Worm (Caenorhabditis elegans) whole organism, midembryonic: Measurements from ENCODE around the gene D1086.8.
"Not testable (repeated sequence)": the region's sequence is repeated elsewhere in the genome, so short reads cannot be mapped to it uniquely, and the experiment has no call there.

Experiments used
- T22C8.4 ChIP-seq: fragments of 200-800 bp; sonication (Bioruptor generic); IDR thresholded peaks from 2 replicates; pipeline ENCODE4 v1.3.6; 2022; ENCODE audit warnings: missing genetic modification characterization, missing compliant biosample characterization
- cog-1 ChIP-seq: sonication (generic microtip); optimal IDR thresholded peaks from 2 replicates; lab custom pipeline; 2016; ENCODE audit warnings: missing genetic modification characterization, missing compliant biosample characterization
- flt-1 ChIP-seq: fragments of 200-800 bp; sonication (Bioruptor generic); IDR thresholded peaks from 2 replicates; pipeline ENCODE4 v1.3.6; 2022; ENCODE audit warnings: missing genetic modification characterization, missing compliant biosample characterization
- klf-2 ChIP-seq: fragments of 200-800 bp; sonication (Bioruptor generic); conservative IDR thresholded peaks from 2 replicates; pipeline ENCODE4 v1.3.6; 2022; ENCODE audit warnings: missing genetic modification reagents, missing genetic modification characterization, missing compliant biosample characterization
- med-1 ChIP-seq: sonication (generic microtip); optimal IDR thresholded peaks from 2 replicates; lab custom pipeline; 2017; ENCODE audit warnings: missing genetic modification characterization, mild to moderate bottlenecking, missing compliant biosample characterization, antibody characterized with exemption, missing genetic modification reagents; ENCODE audit not compliant: insufficient read depth
- ref-1 ChIP-seq: fragments of 200-800 bp; sonication (Bioruptor generic); conservative IDR thresholded peaks from 2 replicates; pipeline ENCODE4 v1.3.6; 2022; ENCODE audit warnings: missing genetic modification reagents, missing genetic modification characterization, missing compliant biosample characterization
- tab-1 ChIP-seq: fragments of 200-800 bp; sonication (Bioruptor generic); IDR thresholded peaks from 2 replicates; pipeline ENCODE4 v1.3.6; 2022; ENCODE audit warnings: missing genetic modification characterization, missing compliant biosample characterization
- ztf-23 ChIP-seq: fragments of 200-800 bp; sonication (Bioruptor generic); IDR thresholded peaks from 2 replicates; pipeline ENCODE4 v1.3.6; 2022; ENCODE audit warnings: missing genetic modification reagents, missing genetic modification characterization, missing compliant biosample characterization
- ztf-29 ChIP-seq: fragments of 200-800 bp; sonication (Bioruptor generic); IDR thresholded peaks from 2 replicates; pipeline ENCODE4 v1.3.6; 2022; ENCODE audit warnings: missing genetic modification reagents, missing genetic modification characterization, missing compliant biosample characterization

D1086.8 gene

ce11 chrV:14093805-14094204 is at the start of gene D1086.8:
Gene D1086.8, plus strand, starts transcription at chrV:14094105.
- TF ChIP-seq flt-1 (no peak), med-1 (GFP tag; lab: Kevin White, UChicago) (no peak), ztf-23 (no peak), tab-1 (GFP tag; lab: Robert Waterston, UW) (no peak), ref-1 (GFP tag; lab: Robert Waterston, UW) (no peak), ztf-29 (GFP tag; lab: Robert Waterston, UW) (no peak), cog-1 (no peak), klf-2 (GFP tag; lab: Robert Waterston, UW) (no peak), T22C8.4 (GFP tag; lab: Robert Waterston, UW) (no peak)

ce11 chrV:14049274-14049673 is 44.6 kb upstream of the D1086.8 start, which contains the start of gene F58D12.1:
Gene F58D12.1, plus strand, starts transcription at chrV:14049574.
- not testable (repeated sequence) for TF ChIP-seq ztf-29 (GFP tag; lab: Robert Waterston, UW); ref-1 (GFP tag; lab: Robert Waterston, UW); med-1 (GFP tag; lab: Kevin White, UChicago)

ce11 chrV:14055097-14055496 is 38.8 kb upstream of the D1086.8 start:
- TF ChIP-seq flt-1 (peak; percentile 73; the same call in 1 of the 2 replicates), klf-2 (GFP tag; lab: Robert Waterston, UW) (peak; percentile 63; the same call in 1 of the 2 replicates), T22C8.4 (GFP tag; lab: Robert Waterston, UW) (peak; percentile 67), ztf-29 (GFP tag; lab: Robert Waterston, UW) (peak; percentile 59; the same call in 1 of the 2 replicates), ztf-23 (peak; percentile 82), cog-1 (peak; percentile 74)

- TF ChIP-seq ref-1 (GFP tag; lab: Robert Waterston, UW), result no peak
- no peak for TF ChIP-seq tab-1 (GFP tag; lab: Robert Waterston, UW)
- no peak for TF ChIP-seq ztf-29 (GFP tag; lab: Robert Waterston, UW)
- TF ChIP-seq ztf-23, result no peak
- TF ChIP-seq flt-1, result no peak
- no peak for TF ChIP-seq med-1 (GFP tag; lab: Kevin White, UChicago)
- TF ChIP-seq T22C8.4 (GFP tag; lab: Robert Waterston, UW), result no peak
- no peak for TF ChIP-seq cog-1
- no peak for TF ChIP-seq klf-2 (GFP tag; lab: Robert Waterston, UW)
Observed at ce11 chrV:14057540-14057939, 36.4 kb upstream of the D1086.8 start, which contains the start of gene F58D12.3. Gene F58D12.3, plus strand, starts transcription at chrV:14057840.

ce11 chrV:14063980-14064379 is 29.9 kb upstream of the D1086.8 start:
- TF ChIP-seq cog-1 (no peak), T22C8.4 (GFP tag; lab: Robert Waterston, UW) (no peak), tab-1 (GFP tag; lab: Robert Waterston, UW) (no peak), ref-1 (GFP tag; lab: Robert Waterston, UW) (no peak)

- TF ChIP-seq med-1 (GFP tag; lab: Kevin White, UChicago), result no peak
- no peak for TF ChIP-seq ztf-29 (GFP tag; lab: Robert Waterston, UW)
- no peak for TF ChIP-seq flt-1
- no peak for TF ChIP-seq klf-2 (GFP tag; lab: Robert Waterston, UW)
- no peak for TF ChIP-seq T22C8.4 (GFP tag; lab: Robert Waterston, UW)
- TF ChIP-seq cog-1, result no peak
- TF ChIP-seq ref-1 (GFP tag; lab: Robert Waterston, UW), result no peak
- TF ChIP-seq tab-1 (GFP tag; lab: Robert Waterston, UW), result no peak
- TF ChIP-seq ztf-23, result no peak
Observed at ce11 chrV:14064422-14064821, 29.5 kb upstream of the D1086.8 start, which contains the start of gene D1086.21. Gene D1086.21, plus strand, starts transcription at chrV:14064722.

DNA sequence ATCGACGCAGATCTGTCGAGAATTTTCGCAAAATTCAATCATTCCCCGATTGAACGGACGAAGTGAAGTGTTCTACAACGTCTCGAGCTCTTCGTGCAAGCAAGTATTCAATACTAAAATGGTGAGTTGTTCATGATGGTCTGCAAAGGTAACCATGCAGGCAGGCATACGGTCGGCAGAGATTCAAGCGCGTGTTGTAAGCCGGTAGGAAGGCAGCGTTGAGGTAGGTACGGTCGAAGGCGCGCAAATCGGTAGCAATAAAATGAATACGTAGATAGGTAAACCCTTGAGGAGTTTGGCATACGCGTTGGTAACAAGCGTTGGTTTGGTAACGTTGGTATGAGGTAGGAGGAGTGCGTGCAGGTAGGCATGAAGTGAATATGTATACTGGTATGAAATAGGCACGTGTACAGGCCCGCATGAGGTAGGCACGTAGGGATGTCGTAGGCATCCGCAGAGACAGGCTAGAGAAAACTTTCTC is 26.0 kb upstream of the D1086.8 start, which contains the start of gene D1086.17:
TSS of gene D1086.17 (plus strand) at position 51 of the 481 bp plus-strand sequence.
- TF ChIP-seq med-1 (GFP tag; lab: Kevin White, UChicago), result no peak
- TF ChIP-seq ztf-29 (GFP tag; lab: Robert Waterston, UW), result no peak
- no peak for TF ChIP-seq tab-1 (GFP tag; lab: Robert Waterston, UW)
- no peak for TF ChIP-seq ztf-23
- TF ChIP-seq klf-2 (GFP tag; lab: Robert Waterston, UW), result no peak
- no peak for TF ChIP-seq cog-1
- TF ChIP-seq flt-1, result no peak
- TF ChIP-seq T22C8.4 (GFP tag; lab: Robert Waterston, UW), result no peak
- TF ChIP-seq ref-1 (GFP tag; lab: Robert Waterston, UW), result no peak

ce11 chrV:14069899-14070298 is 24.0 kb upstream of the D1086.8 start:
- TF ChIP-seq ztf-23 (no peak), klf-2 (GFP tag; lab: Robert Waterston, UW) (no peak), cog-1 (no peak), med-1 (GFP tag; lab: Kevin White, UChicago) (no peak), T22C8.4 (GFP tag; lab: Robert Waterston, UW) (no peak), flt-1 (no peak), ref-1 (GFP tag; lab: Robert Waterston, UW) (no peak), ztf-29 (GFP tag; lab: Robert Waterston, UW) (no peak), tab-1 (GFP tag; lab: Robert Waterston, UW) (no peak)

DNA sequence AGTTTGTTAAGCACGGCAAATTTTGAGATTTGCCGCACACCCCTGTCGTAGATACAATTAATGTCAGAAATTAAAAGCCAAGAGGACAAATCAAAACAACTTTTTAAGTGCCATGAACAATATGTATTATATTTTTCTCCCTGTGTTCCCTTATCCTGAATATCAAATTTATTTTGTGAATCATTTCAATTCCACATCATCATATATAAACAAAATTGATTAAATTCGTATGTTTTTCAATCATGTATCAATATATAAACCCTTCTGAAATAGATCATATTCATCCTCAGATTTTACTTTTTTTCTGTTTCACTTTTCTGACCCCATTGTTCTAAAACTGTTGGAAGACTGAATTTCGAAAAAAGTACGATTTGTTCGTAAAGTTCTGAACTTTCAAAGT is 19.7 kb upstream of the D1086.8 start, which contains the start of gene D1086.11:
TSS of gene D1086.11 (plus strand) at position 301 of the 400 bp plus-strand sequence.
- TF ChIP-seq flt-1, result no peak
- TF ChIP-seq med-1 (GFP tag; lab: Kevin White, UChicago), result no peak
- TF ChIP-seq ztf-23, result no peak
- TF ChIP-seq tab-1 (GFP tag; lab: Robert Waterston, UW), result no peak
- TF ChIP-seq cog-1, result no peak

DNA sequence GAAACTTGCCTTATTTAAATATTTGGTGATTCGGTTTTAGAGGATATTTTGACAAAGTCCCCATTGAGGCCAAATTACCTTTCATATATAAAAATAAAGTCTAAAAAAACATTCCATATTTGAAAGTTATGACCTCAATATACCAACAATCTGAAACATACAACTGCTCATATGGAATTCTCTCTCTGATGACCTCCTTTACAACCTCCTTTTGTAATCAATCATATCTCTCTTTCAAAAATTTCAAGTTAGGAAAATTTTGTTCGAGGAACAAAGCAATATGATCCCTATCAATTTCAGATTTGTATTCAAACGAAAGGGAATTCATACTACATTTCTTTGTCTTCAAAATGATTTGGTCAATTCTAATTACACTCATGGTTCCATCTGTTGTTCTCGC is 14.4 kb upstream of the D1086.8 start, which contains the start of gene D1086.6:
TSS of gene D1086.6 (plus strand) at position 301 of the 400 bp plus-strand sequence.
- TF ChIP-seq ztf-23 (no peak), flt-1 (no peak), ztf-29 (GFP tag; lab: Robert Waterston, UW) (no peak), med-1 (GFP tag; lab: Kevin White, UChicago) (no peak), cog-1 (no peak), klf-2 (GFP tag; lab: Robert Waterston, UW) (no peak), ref-1 (GFP tag; lab: Robert Waterston, UW) (no peak), T22C8.4 (GFP tag; lab: Robert Waterston, UW) (no peak), tab-1 (GFP tag; lab: Robert Waterston, UW) (no peak)
